Worm (Caenorhabditis elegans): ENCODE measurements around the gene dop-5.

ce11 chrV:11379341-11379740 lies 13.3 kb upstream of the dop-5 start:
- no peak for TF ChIP-seq zag-1 (tag; optimal IDR thresholded peaks at IDR 0.05)
- no peak for TF ChIP-seq ama-1 (optimal IDR thresholded peaks at IDR 0.05)
